Fruit fly (Drosophila melanogaster): ENCODE data around the gene CG5342.

The CG5342 gene

DNA sequence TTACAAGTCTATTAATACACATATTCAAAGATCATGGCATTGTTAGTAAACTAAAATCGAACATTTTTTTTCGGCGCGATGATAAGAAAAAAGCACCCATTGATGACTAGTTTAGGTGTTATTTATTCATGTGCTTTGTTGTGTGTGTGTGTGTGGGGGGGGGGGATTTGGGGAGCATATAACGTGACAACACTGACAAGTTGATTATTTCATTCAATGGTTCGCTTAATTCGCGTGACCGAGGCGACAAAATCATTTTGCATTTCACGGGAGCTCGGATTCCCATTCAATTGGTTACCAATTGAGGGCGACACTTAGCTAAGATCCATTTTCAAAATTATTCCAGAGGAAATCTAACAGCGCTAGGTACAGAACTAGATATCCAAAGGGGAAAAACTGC lies 8.6 kb upstream of the CG5342 start:
- no peak for TF ChIP-seq CG17801 (GFP tag; optimal IDR thresholded peaks at IDR 0.05; ENCODE audit: partially characterized antibody)

dm6 chr3R:11571408-11571807 lies 7.2 kb upstream of the CG5342 start:
- no peak for TF ChIP-seq CG17801 (GFP tag; optimal IDR thresholded peaks at IDR 0.05; ENCODE audit: partially characterized antibody)

- TF ChIP-seq CG17801 (GFP tag; optimal IDR thresholded peaks at IDR 0.05; ENCODE audit: partially characterized antibody): peak; percentile 14
Observed at dm6 chr3R:11581340-11582252, 3.0 kb downstream of the CG5342 start, which contains the start of gene wkd. wkd (plus strand) TSS chr3R:11581576.

- peak; percentile 82 for TF ChIP-seq CG17801 (GFP tag; optimal IDR thresholded peaks at IDR 0.05; ENCODE audit: partially characterized antibody)
Observed at dm6 chr3R:11582253-11582589, 3.6 kb downstream of the CG5342 start.

dm6 chr3R:11589764-11590358 lies 11.2 kb downstream of the CG5342 start, which contains the start of gene CG6791:
CG6791 (minus strand) TSS chr3R:11590146.
- peak; percentile 46 for TF ChIP-seq CG17801 (GFP tag; optimal IDR thresholded peaks at IDR 0.05; ENCODE audit: partially characterized antibody)

DNA sequence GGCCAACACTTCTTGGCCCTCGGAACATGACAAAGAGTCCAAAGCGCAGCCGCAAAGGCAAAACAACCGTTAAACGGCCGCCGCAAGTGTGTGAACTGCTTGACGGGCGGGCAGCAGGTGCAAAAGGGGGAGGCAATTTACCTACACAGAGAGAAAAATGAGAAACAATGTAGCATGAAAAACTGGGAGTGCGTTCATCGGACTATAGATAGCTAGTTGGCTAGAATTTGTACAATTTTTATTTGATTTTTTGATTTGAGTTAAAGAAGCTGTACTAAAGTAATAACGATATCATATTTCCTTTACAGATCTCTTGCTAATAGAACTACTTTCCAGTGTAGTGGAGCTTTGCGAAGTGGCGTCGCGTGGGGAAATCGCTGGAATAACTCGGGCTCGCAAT lies 16.9 kb downstream of the CG5342 start:
- no peak for TF ChIP-seq CG17801 (GFP tag; optimal IDR thresholded peaks at IDR 0.05; ENCODE audit: partially characterized antibody)

DNA sequence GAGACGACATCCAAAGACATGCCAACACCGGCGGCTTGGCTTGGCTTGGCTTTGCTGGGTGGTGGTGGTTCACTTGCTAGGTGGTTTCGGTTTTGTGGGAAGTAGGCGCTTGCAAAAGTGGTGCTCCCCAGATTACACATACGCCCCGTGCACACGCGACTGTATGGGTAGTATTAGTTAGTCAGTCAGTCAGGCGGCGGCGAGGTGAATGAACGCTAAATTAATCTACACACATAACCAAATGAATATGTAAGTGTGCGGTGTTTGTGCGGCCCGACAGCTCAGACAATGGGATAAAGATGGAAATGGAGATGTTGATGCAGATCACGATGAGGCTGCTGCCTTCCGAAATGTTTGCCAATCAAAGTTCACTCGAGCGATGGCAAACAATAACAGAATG lies 24.5 kb downstream of the CG5342 start:
- TF ChIP-seq CG17801 (GFP tag; optimal IDR thresholded peaks at IDR 0.05; ENCODE audit: partially characterized antibody): no peak

DNA sequence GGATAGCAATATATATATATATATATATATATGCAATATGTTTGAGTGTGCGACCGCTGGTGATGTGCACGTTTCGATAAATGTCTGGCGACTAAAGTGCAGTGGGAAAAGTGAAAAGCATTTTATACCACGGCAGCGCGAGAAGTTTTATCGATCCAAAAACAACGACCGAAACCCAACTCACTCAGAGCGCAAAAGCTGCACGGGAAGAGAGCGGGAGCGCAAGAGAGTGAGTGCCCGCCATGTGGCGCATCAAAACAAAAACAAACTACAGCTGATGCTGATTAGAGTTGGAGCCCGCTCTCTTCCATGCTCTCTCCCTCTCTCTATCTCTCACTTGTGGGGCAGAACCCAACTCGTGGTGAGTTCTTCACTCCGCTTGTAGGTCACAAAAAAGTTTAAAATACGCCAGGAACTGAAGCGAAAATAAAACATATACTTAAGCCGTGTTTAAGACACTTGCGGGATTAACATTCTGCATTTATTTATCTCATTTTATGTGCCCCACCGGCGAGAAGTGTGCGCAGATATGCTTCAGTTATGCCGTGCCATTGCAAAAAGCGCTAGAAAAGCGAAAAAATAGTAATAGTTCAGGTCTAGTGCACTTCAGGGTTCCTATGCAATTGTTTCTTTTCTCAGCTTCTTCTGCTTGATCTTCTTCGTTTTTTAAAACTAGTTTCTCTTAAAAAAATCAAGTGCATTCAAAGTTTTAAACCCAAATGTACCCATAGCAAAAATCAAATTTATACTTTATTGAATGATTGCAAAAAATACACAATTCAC lies 26.2 kb downstream of the CG5342 start:
- peak; percentile 58 for TF ChIP-seq CG17801 (GFP tag; optimal IDR thresholded peaks at IDR 0.05; ENCODE audit: partially characterized antibody)

DNA sequence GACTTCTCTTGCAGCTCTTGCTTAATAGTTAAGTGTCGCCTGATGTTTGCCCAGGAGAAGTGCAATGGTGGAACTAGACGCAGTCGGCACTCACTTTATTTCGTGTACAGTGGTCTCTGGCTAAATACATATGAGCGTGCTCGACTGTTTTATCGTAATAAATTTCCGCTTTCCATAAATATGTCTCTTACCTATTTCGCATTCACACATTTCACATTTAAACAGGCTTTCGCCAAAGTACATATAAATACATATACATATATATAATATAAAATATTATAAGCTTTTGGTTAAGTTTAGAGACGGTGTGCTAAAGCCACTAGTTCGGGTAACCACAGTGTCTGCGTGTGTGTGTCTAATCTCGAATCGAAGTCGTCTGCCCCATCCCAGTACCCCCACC lies 28.1 kb downstream of the CG5342 start:
- no peak for TF ChIP-seq CG17801 (GFP tag; optimal IDR thresholded peaks at IDR 0.05; ENCODE audit: partially characterized antibody)

dm6 chr3R:11612467-11612866 lies 33.8 kb downstream of the CG5342 start:
- TF ChIP-seq CG17801 (GFP tag; optimal IDR thresholded peaks at IDR 0.05; ENCODE audit: partially characterized antibody): no peak

- TF ChIP-seq CG17801 (GFP tag; optimal IDR thresholded peaks at IDR 0.05; ENCODE audit: partially characterized antibody): no peak
Observed at dm6 chr3R:11613252-11614036, 34.8 kb downstream of the CG5342 start.

DNA sequence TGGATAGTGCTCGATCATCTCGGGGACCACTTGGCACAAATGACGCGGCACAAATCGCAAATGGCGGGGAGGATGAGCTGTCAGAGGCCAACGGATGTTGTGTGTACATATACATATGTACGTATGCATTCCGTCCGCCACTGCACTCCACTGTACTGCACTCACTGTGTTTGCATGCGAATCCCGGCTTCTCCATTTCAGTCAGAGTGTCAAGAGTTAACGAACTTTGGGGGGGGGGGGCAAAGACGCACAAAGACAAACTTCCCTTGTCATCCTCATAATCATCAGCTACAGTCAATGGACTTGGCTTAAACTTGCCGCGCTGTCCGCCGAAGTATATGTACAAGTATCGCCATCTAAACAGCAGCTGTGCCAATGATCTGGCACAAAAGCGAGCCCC lies 35.5 kb downstream of the CG5342 start:
- TF ChIP-seq CG17801 (GFP tag; optimal IDR thresholded peaks at IDR 0.05; ENCODE audit: partially characterized antibody): no peak

dm6 chr3R:11614507-11614906 lies 35.9 kb downstream of the CG5342 start:
- TF ChIP-seq CG17801 (GFP tag; optimal IDR thresholded peaks at IDR 0.05; ENCODE audit: partially characterized antibody): no peak

- TF ChIP-seq CG17801 (GFP tag; optimal IDR thresholded peaks at IDR 0.05; ENCODE audit: partially characterized antibody): no peak
Observed at dm6 chr3R:11615415-11616104, 36.9 kb downstream of the CG5342 start.

All from ovary, adult (tissue).